Worm (Caenorhabditis elegans) whole organism, late embryonic: ENCODE data around the gene tag-297.
A peak's percentile ranks its signal among the peaks of the same experiment; 100 is the strongest.

Experiments
- F13H6.1 ChIP-seq: sonication (generic microtip); optimal IDR thresholded peaks from 2 replicates; lab custom pipeline; 2016; ENCODE audit warnings: missing genetic modification characterization, missing compliant biosample characterization
- che-1 ChIP-seq: sonication (generic microtip); optimal IDR thresholded peaks from 2 replicates; lab custom pipeline; 2016; ENCODE audit warnings: mild to moderate bottlenecking, missing genetic modification characterization, missing compliant biosample characterization
- fkh-10 ChIP-seq: fragments of 150-350 bp; optimal IDR thresholded peaks from 2 replicates; lab custom pipeline; 2014; ENCODE audit warnings: missing biosample characterization, missing genetic modification reagents, missing genetic modification characterization
- hlh-30 ChIP-seq: sonication (generic microtip); optimal IDR thresholded peaks from 2 replicates; lab custom pipeline; 2017; ENCODE audit warnings: antibody characterized with exemption, missing genetic modification characterization, missing compliant biosample characterization; ENCODE audit not compliant: insufficient read depth
- ref-2 ChIP-seq: sonication (generic microtip); optimal IDR thresholded peaks from 2 replicates; lab custom pipeline; 2016; ENCODE audit warnings: missing genetic modification characterization, missing compliant biosample characterization
- syd-9 ChIP-seq: sonication (generic microtip); optimal IDR thresholded peaks from 2 replicates; lab custom pipeline; 2016; ENCODE audit warnings: mild to moderate bottlenecking, missing genetic modification characterization, moderate library complexity, missing compliant biosample characterization
- ttx-3 ChIP-seq: sonication (generic microtip); optimal IDR thresholded peaks from 2 replicates; lab custom pipeline; 2016; ENCODE audit warnings: missing genetic modification reagents, missing genetic modification characterization, missing compliant biosample characterization
- unc-42 ChIP-seq: sonication (generic microtip); optimal IDR thresholded peaks from 2 replicates; lab custom pipeline; 2016; ENCODE audit warnings: missing genotype, missing genetic modification characterization, missing compliant biosample characterization

Gene tag-297

DNA sequence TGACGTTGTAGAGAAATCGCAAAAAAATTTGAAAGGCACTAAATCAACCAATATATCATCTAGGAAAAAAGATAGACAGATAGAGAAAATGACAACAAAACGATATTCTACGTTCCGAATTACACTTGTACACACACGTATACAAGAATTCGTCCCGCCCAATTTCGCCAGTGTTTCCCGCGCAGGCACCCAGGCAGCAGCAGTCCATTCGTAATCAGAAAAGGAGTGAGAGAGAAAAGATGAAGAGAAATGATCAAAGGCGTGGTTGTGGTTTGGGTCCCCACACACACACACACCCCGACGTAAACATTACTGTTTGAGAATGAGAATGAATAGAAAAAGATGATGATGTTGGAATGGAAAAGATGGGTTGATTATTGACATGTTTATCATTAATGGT, 46.2 kb downstream of the tag-297 start:
- TF ChIP-seq unc-42 (tag; lab: Kevin White, UChicago) (no peak), syd-9 (tag; lab: Kevin White, UChicago) (no peak), hlh-30 (no peak), fkh-10 (GFP tag; lab: Kevin White, UChicago) (no peak), ttx-3 (tag; lab: Kevin White, UChicago) (no peak), F13H6.1 (tag; lab: Kevin White, UChicago) (no peak)
- TF ChIP-seq, all 69 proteins: peak for 0

- TF ChIP-seq che-1 (tag; lab: Kevin White, UChicago) (no peak), ref-2 (peak; percentile 11)
Measured at ce11 chrII:14678157-14678556, 50.7 kb downstream of the tag-297 start, which contains the start of gene hhat-1. hhat-1 (plus strand) TSS chrII:14678457.
